Worm (Caenorhabditis elegans): ENCODE measurements around the gene F15H10.5.

DNA sequence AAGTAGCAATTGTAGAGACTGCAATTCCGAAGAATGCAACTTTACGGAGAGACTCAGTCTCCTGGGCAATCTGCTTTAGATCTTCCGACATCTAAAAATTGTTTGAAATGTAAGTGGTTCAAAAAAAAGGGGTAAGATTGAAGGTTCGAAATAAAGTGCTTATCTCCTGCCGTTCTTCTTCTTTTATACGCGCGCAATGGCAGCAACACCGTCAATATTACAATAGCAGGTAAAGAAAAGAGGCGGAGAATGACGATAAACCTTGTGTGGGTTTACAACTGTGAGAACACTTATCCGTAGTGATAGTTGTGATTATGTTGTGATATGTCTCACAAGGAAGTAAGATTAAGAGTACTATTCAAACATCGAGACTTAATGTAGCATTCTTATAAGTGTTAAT lies 2.9 kb upstream of the F15H10.5 start, which contains the start of gene col-13:
- TF ChIP-seq snpc-4 (tag; optimal IDR thresholded peaks at IDR 0.05) (no peak), egl-27 (tag; optimal IDR thresholded peaks at IDR 0.05) (no peak), unc-62 (GFP tag; optimal IDR thresholded peaks at IDR 0.05) (no peak), pha-4 (tag; optimal IDR thresholded peaks at IDR 0.05) (no peak), lin-39 (tag; optimal IDR thresholded peaks at IDR 0.05) (no peak)

Data from whole organism, L3 larva.